Worm (Caenorhabditis elegans): ENCODE measurements around the gene F28B12.6.

Gene F28B12.6

ce11 chrII:5907482-5907881 is 33.2 kb upstream of the F28B12.6 start, which contains the start of gene vps-35:
TSS of gene vps-35 (plus strand) at chrII:5907816.
- TF ChIP-seq ref-1 (GFP tag; conservative IDR thresholded peaks at IDR 0.05) (no peak), T22C8.4 (GFP tag; IDR thresholded peaks at IDR 0.05) (no peak), ztf-23 (GFP tag; IDR thresholded peaks at IDR 0.05) (no peak), cog-1 (tag; optimal IDR thresholded peaks at IDR 0.05) (no peak), med-1 (GFP tag; optimal IDR thresholded peaks at IDR 0.05; ENCODE audit: insufficient read depth) (no peak), ztf-29 (GFP tag; IDR thresholded peaks at IDR 0.05) (no peak), tab-1 (GFP tag; IDR thresholded peaks at IDR 0.05) (no peak), flt-1 (GFP tag; IDR thresholded peaks at IDR 0.05) (no peak), klf-2 (GFP tag; conservative IDR thresholded peaks at IDR 0.05) (no peak; the same call in 1 of the 2 replicates)

- TF ChIP-seq ref-1 (GFP tag; conservative IDR thresholded peaks at IDR 0.05), result no peak
- no peak for TF ChIP-seq klf-2 (GFP tag; conservative IDR thresholded peaks at IDR 0.05)
- no peak for TF ChIP-seq tab-1 (GFP tag; IDR thresholded peaks at IDR 0.05)
- TF ChIP-seq med-1 (GFP tag; optimal IDR thresholded peaks at IDR 0.05; ENCODE audit: insufficient read depth), result no peak
- TF ChIP-seq cog-1 (tag; optimal IDR thresholded peaks at IDR 0.05), result no peak
- no peak for TF ChIP-seq flt-1 (GFP tag; IDR thresholded peaks at IDR 0.05)
- no peak for TF ChIP-seq ztf-29 (GFP tag; IDR thresholded peaks at IDR 0.05)
- TF ChIP-seq ztf-23 (GFP tag; IDR thresholded peaks at IDR 0.05), result no peak
- TF ChIP-seq T22C8.4 (GFP tag; IDR thresholded peaks at IDR 0.05), result no peak
Measured at ce11 chrII:5911274-5911673, 29.4 kb upstream of the F28B12.6 start, which contains the start of gene cgt-3. TSS of gene cgt-3 (plus strand) at chrII:5911324.

- TF ChIP-seq tab-1 (GFP tag; IDR thresholded peaks at IDR 0.05), result no peak
- no peak for TF ChIP-seq med-1 (GFP tag; optimal IDR thresholded peaks at IDR 0.05; ENCODE audit: insufficient read depth)
- no peak for TF ChIP-seq ztf-23 (GFP tag; IDR thresholded peaks at IDR 0.05)
- no peak for TF ChIP-seq klf-2 (GFP tag; conservative IDR thresholded peaks at IDR 0.05)
- TF ChIP-seq ztf-29 (GFP tag; IDR thresholded peaks at IDR 0.05), result no peak
- TF ChIP-seq flt-1 (GFP tag; IDR thresholded peaks at IDR 0.05), result no peak
Measured at ce11 chrII:5911939-5912523, 28.6 kb upstream of the F28B12.6 start.

- TF ChIP-seq tab-1 (GFP tag; IDR thresholded peaks at IDR 0.05), result no peak
- no peak for TF ChIP-seq ref-1 (GFP tag; conservative IDR thresholded peaks at IDR 0.05)
- no peak for TF ChIP-seq ztf-23 (GFP tag; IDR thresholded peaks at IDR 0.05)
- no peak for TF ChIP-seq ztf-29 (GFP tag; IDR thresholded peaks at IDR 0.05)
- no peak for TF ChIP-seq T22C8.4 (GFP tag; IDR thresholded peaks at IDR 0.05)
- TF ChIP-seq cog-1 (tag; optimal IDR thresholded peaks at IDR 0.05), result no peak
- TF ChIP-seq flt-1 (GFP tag; IDR thresholded peaks at IDR 0.05), result no peak
- no peak for TF ChIP-seq klf-2 (GFP tag; conservative IDR thresholded peaks at IDR 0.05)
- TF ChIP-seq med-1 (GFP tag; optimal IDR thresholded peaks at IDR 0.05; ENCODE audit: insufficient read depth), result no peak
Measured at ce11 chrII:5913897-5914296, 26.8 kb upstream of the F28B12.6 start.

- TF ChIP-seq tab-1 (GFP tag; IDR thresholded peaks at IDR 0.05) (no peak), ztf-23 (GFP tag; IDR thresholded peaks at IDR 0.05) (no peak), ref-1 (GFP tag; conservative IDR thresholded peaks at IDR 0.05) (no peak), ztf-29 (GFP tag; IDR thresholded peaks at IDR 0.05) (no peak), T22C8.4 (GFP tag; IDR thresholded peaks at IDR 0.05) (no peak), med-1 (GFP tag; optimal IDR thresholded peaks at IDR 0.05; ENCODE audit: insufficient read depth) (no peak), klf-2 (GFP tag; conservative IDR thresholded peaks at IDR 0.05) (no peak), cog-1 (tag; optimal IDR thresholded peaks at IDR 0.05) (no peak), flt-1 (GFP tag; IDR thresholded peaks at IDR 0.05) (no peak)
Measured at ce11 chrII:5917010-5917472, 23.6 kb upstream of the F28B12.6 start, which contains the start of gene frh-1. TSS of gene frh-1 (plus strand) at chrII:5917422.

- 0 out of 2 replicates have a peak, but pooled peaks have one; percentile 27 for TF ChIP-seq flt-1 (GFP tag; IDR thresholded peaks at IDR 0.05)
- no peak for TF ChIP-seq cog-1 (tag; optimal IDR thresholded peaks at IDR 0.05)
Measured at ce11 chrII:5918149-5918697, 22.4 kb upstream of the F28B12.6 start, which contains the start of gene ptp-2. TSS of gene ptp-2 (plus strand) at chrII:5918647.

ce11 chrII:5921620-5922019 is 19.0 kb upstream of the F28B12.6 start, which contains the start of gene vrk-1:
TSS of gene vrk-1 (plus strand) at chrII:5921967.
- TF ChIP-seq T22C8.4 (GFP tag; IDR thresholded peaks at IDR 0.05), result no peak

ce11 chrII:5928502-5928901 is 12.2 kb upstream of the F28B12.6 start, which contains the start of gene egl-44:
TSS of gene egl-44 (plus strand) at chrII:5928802.
- TF ChIP-seq ref-1 (GFP tag; conservative IDR thresholded peaks at IDR 0.05) (no peak), ztf-29 (GFP tag; IDR thresholded peaks at IDR 0.05) (no peak), tab-1 (GFP tag; IDR thresholded peaks at IDR 0.05) (no peak), med-1 (GFP tag; optimal IDR thresholded peaks at IDR 0.05; ENCODE audit: insufficient read depth) (no peak), T22C8.4 (GFP tag; IDR thresholded peaks at IDR 0.05) (no peak), flt-1 (GFP tag; IDR thresholded peaks at IDR 0.05) (no peak), cog-1 (tag; optimal IDR thresholded peaks at IDR 0.05) (no peak), klf-2 (GFP tag; conservative IDR thresholded peaks at IDR 0.05) (no peak), ztf-23 (GFP tag; IDR thresholded peaks at IDR 0.05) (no peak)

ce11 chrII:5930095-5930653 is 10.5 kb upstream of the F28B12.6 start:
- TF ChIP-seq ref-1 (GFP tag; conservative IDR thresholded peaks at IDR 0.05), result no peak

ce11 chrII:5931109-5931508 is 9.6 kb upstream of the F28B12.6 start:
- TF ChIP-seq ztf-23 (GFP tag; IDR thresholded peaks at IDR 0.05) (no peak), med-1 (GFP tag; optimal IDR thresholded peaks at IDR 0.05; ENCODE audit: insufficient read depth) (no peak), klf-2 (GFP tag; conservative IDR thresholded peaks at IDR 0.05) (no peak), tab-1 (GFP tag; IDR thresholded peaks at IDR 0.05) (no peak), cog-1 (tag; optimal IDR thresholded peaks at IDR 0.05) (no peak)

Data from whole organism, midembryonic.